Fruit fly (Drosophila melanogaster): Measurements from ENCODE around the gene CG42762.

- TF ChIP-seq Jra (GFP tag; optimal IDR thresholded peaks at IDR 0.05) (no peak), Myc (optimal IDR thresholded peaks at IDR 0.05) (no peak), dl (GFP tag; optimal IDR thresholded peaks at IDR 0.05; ENCODE audit: insufficient read depth in 1 of 2, partially characterized antibody in 2 of 2) (no peak), pan (optimal IDR thresholded peaks at IDR 0.05) (no peak), psq (GFP tag; optimal IDR thresholded peaks at IDR 0.05) (no peak), ey (GFP tag; optimal IDR thresholded peaks at IDR 0.05) (no peak), lola (GFP tag; optimal IDR thresholded peaks at IDR 0.05) (no peak), OdsH (GFP tag; optimal IDR thresholded peaks at IDR 0.05) (no peak), brk (GFP tag; optimal IDR thresholded peaks at IDR 0.05) (no peak), br (GFP tag; optimal IDR thresholded peaks at IDR 0.05) (no peak), Mio (GFP tag; optimal IDR thresholded peaks at IDR 0.05) (no peak), h (GFP tag; optimal IDR thresholded peaks at IDR 0.05) (peak; percentile 5), Dfd (GFP tag; optimal IDR thresholded peaks at IDR 0.05) (no peak)
These were observed 4.8 kb upstream of the CG42762 start for dm6 chr2L:8148514-8149085.
